Worm (Caenorhabditis elegans) whole organism, midembryonic: ENCODE measurements around the gene nlp-59.

Experiments
- T22C8.4 ChIP-seq: fragments of 200-800 bp; sonication (Bioruptor generic); IDR thresholded peaks from 2 replicates; pipeline ENCODE4 v1.3.6; 2022; ENCODE audit warnings: missing genetic modification characterization, missing compliant biosample characterization
- cog-1 ChIP-seq: sonication (generic microtip); optimal IDR thresholded peaks from 2 replicates; lab custom pipeline; 2016; ENCODE audit warnings: missing genetic modification characterization, missing compliant biosample characterization
- flt-1 ChIP-seq: fragments of 200-800 bp; sonication (Bioruptor generic); IDR thresholded peaks from 2 replicates; pipeline ENCODE4 v1.3.6; 2022; ENCODE audit warnings: missing genetic modification characterization, missing compliant biosample characterization
- klf-2 ChIP-seq: fragments of 200-800 bp; sonication (Bioruptor generic); conservative IDR thresholded peaks from 2 replicates; pipeline ENCODE4 v1.3.6; 2022; ENCODE audit warnings: missing genetic modification reagents, missing genetic modification characterization, missing compliant biosample characterization
- med-1 ChIP-seq: sonication (generic microtip); optimal IDR thresholded peaks from 2 replicates; lab custom pipeline; 2017; ENCODE audit warnings: missing genetic modification characterization, mild to moderate bottlenecking, missing compliant biosample characterization, antibody characterized with exemption, missing genetic modification reagents; ENCODE audit not compliant: insufficient read depth
- ref-1 ChIP-seq: fragments of 200-800 bp; sonication (Bioruptor generic); conservative IDR thresholded peaks from 2 replicates; pipeline ENCODE4 v1.3.6; 2022; ENCODE audit warnings: missing genetic modification reagents, missing genetic modification characterization, missing compliant biosample characterization
- tab-1 ChIP-seq: fragments of 200-800 bp; sonication (Bioruptor generic); IDR thresholded peaks from 2 replicates; pipeline ENCODE4 v1.3.6; 2022; ENCODE audit warnings: missing genetic modification characterization, missing compliant biosample characterization
- ztf-23 ChIP-seq: fragments of 200-800 bp; sonication (Bioruptor generic); IDR thresholded peaks from 2 replicates; pipeline ENCODE4 v1.3.6; 2022; ENCODE audit warnings: missing genetic modification reagents, missing genetic modification characterization, missing compliant biosample characterization
- ztf-29 ChIP-seq: fragments of 200-800 bp; sonication (Bioruptor generic); IDR thresholded peaks from 2 replicates; pipeline ENCODE4 v1.3.6; 2022; ENCODE audit warnings: missing genetic modification reagents, missing genetic modification characterization, missing compliant biosample characterization

ce11 chrV:14947022-14947421, 24.2 kb upstream of the nlp-59 start, which contains the start of gene C30G7.4:
- TF ChIP-seq tab-1 (GFP tag; lab: Robert Waterston, UW) (no peak), klf-2 (GFP tag; lab: Robert Waterston, UW) (no peak), flt-1 (GFP tag; lab: Robert Waterston, UW) (no peak), med-1 (no peak), cog-1 (no peak), ztf-23 (GFP tag; lab: Robert Waterston, UW) (no peak), ztf-29 (GFP tag; lab: Robert Waterston, UW) (no peak), T22C8.4 (no peak), ref-1 (GFP tag; lab: Robert Waterston, UW) (no peak)
